Fruit fly (Drosophila melanogaster) whole organism, adult: ENCODE measurements around the gene CG33795.

Experiments
- CG11617 ChIP-seq: fragments of 200-800 bp; sonication (Bioruptor generic); optimal IDR thresholded peaks from 2 replicates; lab custom pipeline; 2017; ENCODE audit warnings: mild to moderate bottlenecking, missing biosample characterization, missing genetic modification reagents, missing genetic modification characterization
- CG12768 ChIP-seq: fragments of 200-800 bp; sonication (Bioruptor generic); optimal IDR thresholded peaks from 2 replicates; lab custom pipeline; 2017; ENCODE audit warnings: missing biosample characterization, missing genetic modification characterization, mild to moderate bottlenecking, moderate library complexity, missing genetic modification reagents
- CG14711 ChIP-seq: fragments of 200-800 bp; sonication (Bioruptor generic); optimal IDR thresholded peaks from 2 replicates; lab custom pipeline; 2018; ENCODE audit warnings: missing biosample characterization, mild to moderate bottlenecking, missing genetic modification characterization, moderate library complexity
- CG1620 ChIP-seq: fragments of 200-800 bp; sonication (Bioruptor generic); optimal IDR thresholded peaks from 2 replicates; lab custom pipeline; 2016; ENCODE audit warnings: missing biosample characterization, missing genetic modification characterization
- CG33017 ChIP-seq: fragments of 200-800 bp; sonication (Bioruptor generic); optimal IDR thresholded peaks from 2 replicates; lab custom pipeline; 2018; ENCODE audit warnings: missing biosample characterization, mild to moderate bottlenecking, missing genetic modification characterization, moderate library complexity
- CG5204 ChIP-seq: fragments of 200-800 bp; sonication (Bioruptor generic); optimal IDR thresholded peaks from 2 replicates; lab custom pipeline; 2016; ENCODE audit warnings: missing biosample characterization, missing genetic modification characterization
- CG7045 ChIP-seq: fragments of 200-800 bp; sonication (Bioruptor generic); optimal IDR thresholded peaks from 2 replicates; lab custom pipeline; 2017; ENCODE audit warnings: missing biosample characterization, mild to moderate bottlenecking, missing genetic modification characterization
- CG7101 ChIP-seq: fragments of 200-800 bp; sonication (Bioruptor generic); optimal IDR thresholded peaks from 2 replicates; lab custom pipeline; 2018; ENCODE audit warnings: missing biosample characterization, mild to moderate bottlenecking, missing genetic modification characterization, moderate library complexity
- Clk ChIP-seq: fragments of 200-800 bp; sonication (Bioruptor generic); optimal IDR thresholded peaks from 2 replicates; lab custom pipeline; 2017; ENCODE audit warnings: missing biosample characterization, missing genetic modification characterization
- Crg-1 ChIP-seq: fragments of 200-800 bp; sonication (Bioruptor generic); optimal IDR thresholded peaks from 2 replicates; lab custom pipeline; 2016; ENCODE audit warnings: missing biosample characterization, missing genetic modification characterization
- Hr96 ChIP-seq: fragments of 200-800 bp; sonication (Bioruptor generic); optimal IDR thresholded peaks from 2 replicates; lab custom pipeline; 2016; ENCODE audit warnings: missing biosample characterization, missing genetic modification characterization
- Mnt ChIP-seq: fragments of 200-800 bp; sonication (Bioruptor generic); optimal IDR thresholded peaks from 2 replicates; lab custom pipeline; 2016; ENCODE audit warnings: missing biosample characterization, mild to moderate bottlenecking, missing genetic modification characterization
- bab1 ChIP-seq: fragments of 200-800 bp; sonication (Bioruptor generic); optimal IDR thresholded peaks from 3 replicates; lab custom pipeline; 2019; ENCODE audit warnings: missing biosample characterization, mild to moderate bottlenecking, missing genetic modification characterization, moderate library complexity
- cic ChIP-seq: fragments of 200-800 bp; sonication (Bioruptor generic); optimal IDR thresholded peaks from 2 replicates; lab custom pipeline; 2017; ENCODE audit warnings: missing biosample characterization, mild to moderate bottlenecking, missing genetic modification characterization, moderate library complexity
- cnc ChIP-seq, 2 experiments: fragments of >200 bp; optimal IDR thresholded peaks; 2 replicates each; lab custom pipeline; 2017
- kay ChIP-seq: fragments of 200-800 bp; sonication (Bioruptor generic); peaks from one replicate; lab custom pipeline; 2016; ENCODE audit warnings: missing biosample characterization, missing genetic modification characterization, borderline replicate concordance
- ovo ChIP-seq: fragments of 200-800 bp; sonication (Bioruptor generic); optimal IDR thresholded peaks from 2 replicates; lab custom pipeline; 2016; ENCODE audit warnings: missing biosample characterization, missing genetic modification characterization
- pad ChIP-seq: fragments of 200-800 bp; sonication (Bioruptor generic); optimal IDR thresholded peaks from 3 replicates; lab custom pipeline; 2017; ENCODE audit warnings: missing biosample characterization, missing genetic modification characterization, mild to moderate bottlenecking, moderate library complexity, missing genetic modification reagents
- tj ChIP-seq: fragments of 200-800 bp; sonication (Bioruptor generic); optimal IDR thresholded peaks from 3 replicates; lab custom pipeline; 2017; ENCODE audit warnings: missing biosample characterization, mild to moderate bottlenecking, missing genetic modification characterization, moderate library complexity
- toe ChIP-seq: fragments of 200-800 bp; sonication (Bioruptor generic); optimal IDR thresholded peaks from 2 replicates; lab custom pipeline; 2016; ENCODE audit warnings: missing biosample characterization, missing genetic modification characterization

Gene CG33795

DNA sequence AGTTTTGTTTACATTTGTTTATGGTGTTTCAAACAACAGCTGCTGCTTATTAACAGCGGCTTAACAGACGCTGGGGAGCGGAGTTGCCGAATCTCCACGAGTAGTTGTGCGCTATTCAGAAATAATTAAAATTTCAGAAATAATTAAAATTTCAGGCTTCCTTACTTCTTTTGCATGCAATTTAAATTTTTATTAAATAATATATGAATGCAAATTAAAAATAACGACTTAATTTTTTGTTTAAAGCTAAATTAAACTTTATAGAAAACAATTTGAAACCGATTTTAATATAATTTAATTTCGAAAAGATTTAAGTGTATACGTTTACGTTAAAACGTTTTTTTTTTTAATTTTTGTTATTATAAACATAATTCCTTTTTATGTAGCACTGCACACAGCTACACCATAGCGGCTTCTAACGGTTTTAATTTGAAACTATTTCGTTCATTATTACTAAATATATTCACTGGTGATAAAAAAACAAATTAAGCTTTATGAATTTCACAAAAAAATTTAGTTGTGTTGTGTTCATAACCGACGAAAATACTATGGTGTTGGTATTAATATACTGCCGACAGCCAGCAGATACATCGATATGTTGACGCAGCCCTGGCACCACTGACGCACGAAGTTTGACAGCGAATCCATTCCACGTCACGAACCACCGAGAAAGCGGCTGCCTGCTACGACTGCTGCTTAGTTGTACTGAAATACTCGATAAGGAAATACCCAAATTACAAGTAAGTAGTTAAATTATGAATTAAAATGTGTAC is 42.0 kb downstream of the CG33795 start, which contains the start of gene SsRbeta:
SsRbeta (plus strand) TSS at position 645 of the 773 bp plus-strand sequence.
- no peak for TF ChIP-seq cnc (optimal IDR thresholded peaks at IDR 0.05; lab: Kevin White, UChicago)
- peak; percentile 29 for TF ChIP-seq Crg-1
- peak; percentile 24 for TF ChIP-seq bab1 (GFP tag; lab: Kevin White, UChicago)
- peak; percentile 48 for TF ChIP-seq Mnt
- TF ChIP-seq ovo (GFP tag; lab: Kevin White, UChicago), result peak; percentile 16
- TF ChIP-seq pad (GFP tag; lab: Kevin White, UChicago), result no peak
- no peak for TF ChIP-seq CG5204
- TF ChIP-seq CG7101 (tag; lab: Kevin White, UChicago), result peak; percentile 37
- TF ChIP-seq CG11617 (GFP tag; lab: Kevin White, UChicago), result peak; percentile 34
- peak; percentile 88 for TF ChIP-seq CG14711 (tag; lab: Kevin White, UChicago)
- peak; percentile 27 for TF ChIP-seq cic
- TF ChIP-seq Hr96, result no peak

- peak; percentile 93 for TF ChIP-seq bab1 (GFP tag; lab: Kevin White, UChicago)
- TF ChIP-seq CG7101 (tag; lab: Kevin White, UChicago), result peak; percentile 79
- TF ChIP-seq CG7045 (GFP tag; lab: Kevin White, UChicago), result peak; percentile 86
- no peak for TF ChIP-seq cnc (optimal IDR thresholded peaks at IDR 0.05; lab: Kevin White, UChicago)
- peak; percentile 71 for TF ChIP-seq Clk
- TF ChIP-seq cic, result peak; percentile 83
- no peak for TF ChIP-seq kay (GFP tag; lab: Kevin White, UChicago)
- TF ChIP-seq CG5204, result no peak
- peak; percentile 89 for TF ChIP-seq CG1620 (GFP tag; lab: Kevin White, UChicago)
- peak; percentile 72 for TF ChIP-seq pad (GFP tag; lab: Kevin White, UChicago)
- TF ChIP-seq CG14711 (tag; lab: Kevin White, UChicago), result no peak
- TF ChIP-seq CG11617 (GFP tag; lab: Kevin White, UChicago), result peak; percentile 90
- TF ChIP-seq tj (GFP tag; lab: Kevin White, UChicago), result peak; percentile 93
- peak; percentile 93 for TF ChIP-seq Hr96
- TF ChIP-seq CG12768 (GFP tag; lab: Kevin White, UChicago), result peak; percentile 92
- TF ChIP-seq toe (GFP tag; lab: Kevin White, UChicago), result peak; percentile 90
- peak; percentile 90 for TF ChIP-seq Mnt
- peak; percentile 88 for TF ChIP-seq CG33017
- peak; percentile 76 for TF ChIP-seq Crg-1
- peak; percentile 32 for TF ChIP-seq ovo (GFP tag; lab: Kevin White, UChicago)
These were observed 42.7 kb downstream of the CG33795 start, which contains the start of gene Pgm1 for dm6 chr3L:16128481-16128972. TSS of gene Pgm1 (minus strand) at chr3L:16128531.

DNA sequence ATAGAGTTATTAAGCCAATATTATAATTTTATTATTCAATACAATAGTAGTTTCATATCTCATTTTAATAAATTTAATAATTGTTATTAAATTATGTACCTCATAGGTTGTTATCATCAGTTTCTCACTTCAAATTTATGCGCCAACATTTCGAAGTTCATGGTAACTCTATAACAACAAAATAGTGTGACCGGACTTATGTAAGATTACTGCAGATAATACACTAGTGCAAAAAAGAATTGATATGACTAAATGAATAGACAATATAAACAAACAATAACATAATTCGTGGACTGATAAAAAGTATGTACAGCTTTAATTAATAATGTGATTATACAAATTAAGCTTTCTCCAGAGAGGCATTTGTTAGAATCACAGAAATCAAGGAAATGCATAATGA is 49.4 kb downstream of the CG33795 start, which contains the start of gene Strump:
Strump (plus strand) TSS at position 212 of the 400 bp plus-strand sequence.
- TF ChIP-seq Hr96, result no peak
- TF ChIP-seq CG7101 (tag; lab: Kevin White, UChicago), result peak; percentile 14
- peak; percentile 95 for TF ChIP-seq CG14711 (tag; lab: Kevin White, UChicago)
- TF ChIP-seq toe (GFP tag; lab: Kevin White, UChicago), result no peak
- no peak for TF ChIP-seq CG7045 (GFP tag; lab: Kevin White, UChicago)
- peak; percentile 54 for TF ChIP-seq bab1 (GFP tag; lab: Kevin White, UChicago)
- TF ChIP-seq cnc (optimal IDR thresholded peaks at IDR 0.05; lab: Kevin White, UChicago), result no peak
- TF ChIP-seq CG11617 (GFP tag; lab: Kevin White, UChicago), result no peak
- TF ChIP-seq ovo (GFP tag; lab: Kevin White, UChicago), result no peak
- TF ChIP-seq Crg-1, result no peak
- no peak for TF ChIP-seq Mnt
